Worm (Caenorhabditis elegans) whole organism, mixed stage, embryonic: ENCODE results near the gene alh-5.

ENCODE experiments used
- M03D4.4 ChIP-seq: sonication (generic microtip); optimal IDR thresholded peaks from 2 replicates; lab custom pipeline; 2017; ENCODE audit warnings: mild to moderate bottlenecking, missing genetic modification characterization, missing compliant biosample characterization
- bed-3 ChIP-seq: fragments of 200-800 bp; sonication (Bioruptor generic); optimal IDR thresholded peaks from 3 replicates; lab custom pipeline; 2018; ENCODE audit warnings: mild to moderate bottlenecking, missing genetic modification characterization, moderate library complexity, missing compliant biosample characterization
- blmp-1 ChIP-seq: fragments of 150-350 bp; optimal IDR thresholded peaks from 2 replicates; lab custom pipeline; 2014; ENCODE audit warnings: missing biosample characterization, missing genetic modification characterization
- ceh-39 ChIP-seq: fragments of 150-350 bp; optimal IDR thresholded peaks from 2 replicates; lab custom pipeline; 2014; ENCODE audit warnings: missing biosample characterization, missing genetic modification characterization
- ceh-43 ChIP-seq: fragments of 200-800 bp; sonication (Bioruptor generic); optimal IDR thresholded peaks from 2 replicates; lab custom pipeline; 2018; ENCODE audit warnings: mild to moderate bottlenecking, missing genetic modification characterization, moderate library complexity, missing compliant biosample characterization
- ceh-83 ChIP-seq: fragments of 200-800 bp; sonication (Bioruptor generic); optimal IDR thresholded peaks from 2 replicates; lab custom pipeline; 2018; ENCODE audit warnings: mild to moderate bottlenecking, missing genetic modification characterization, missing compliant biosample characterization
- ces-1 ChIP-seq: fragments of 150-350 bp; optimal IDR thresholded peaks from 2 replicates; lab custom pipeline; 2014; ENCODE audit warnings: missing biosample characterization, missing genetic modification reagents, missing genetic modification characterization
- cnd-1 ChIP-seq: fragments of 200-800 bp; sonication (Bioruptor generic); optimal IDR thresholded peaks from 2 replicates; lab custom pipeline; 2018; ENCODE audit warnings: mild to moderate bottlenecking, missing genetic modification characterization, missing compliant biosample characterization
- drap-1 ChIP-seq: fragments of 200-800 bp; sonication (Bioruptor generic); optimal IDR thresholded peaks from 3 replicates; lab custom pipeline; 2018; ENCODE audit warnings: mild to moderate bottlenecking, missing genetic modification characterization, missing compliant biosample characterization
- elt-1 ChIP-seq: sonication (generic microtip); optimal IDR thresholded peaks from 2 replicates; lab custom pipeline; 2017; ENCODE audit warnings: missing genetic modification characterization, mild to moderate bottlenecking, missing compliant biosample characterization, antibody characterized with exemption, moderate library complexity, borderline replicate concordance; ENCODE audit not compliant: insufficient read depth
- elt-3 ChIP-seq: fragments of 150-350 bp; optimal IDR thresholded peaks from 2 replicates; lab custom pipeline; 2014; ENCODE audit warnings: missing biosample characterization, missing genetic modification characterization
- flh-1 ChIP-seq: fragments of 200-800 bp; sonication (Bioruptor generic); optimal IDR thresholded peaks from 2 replicates; lab custom pipeline; 2018; ENCODE audit warnings: mild to moderate bottlenecking, missing genetic modification characterization, moderate library complexity, missing compliant biosample characterization
- ham-2 ChIP-seq: fragments of 200-800 bp; sonication (Bioruptor generic); optimal IDR thresholded peaks from 2 replicates; lab custom pipeline; 2018; ENCODE audit warnings: mild to moderate bottlenecking, missing genetic modification characterization, missing compliant biosample characterization
- lin-32 ChIP-seq: fragments of 200-800 bp; sonication (Bioruptor generic); optimal IDR thresholded peaks from 2 replicates; lab custom pipeline; 2018; ENCODE audit warnings: mild to moderate bottlenecking, missing genetic modification characterization, missing compliant biosample characterization
- lsy-2 ChIP-seq: fragments of 150-350 bp; optimal IDR thresholded peaks from 2 replicates; lab custom pipeline; 2014; ENCODE audit warnings: missing biosample characterization, missing genetic modification characterization
- mab-5 ChIP-seq: fragments of 150-350 bp; optimal IDR thresholded peaks from 2 replicates; lab custom pipeline; 2014; ENCODE audit warnings: missing biosample characterization, missing genetic modification characterization
- mep-1 ChIP-seq: fragments of 150-350 bp; optimal IDR thresholded peaks from 2 replicates; lab custom pipeline; 2017; ENCODE audit warnings: missing biosample characterization, missing genetic modification reagents, missing genetic modification characterization, inconsistent platforms
- mls-2 ChIP-seq: sonication (generic microtip); optimal IDR thresholded peaks from 2 replicates; lab custom pipeline; 2016; ENCODE audit warnings: mild to moderate bottlenecking, missing genetic modification characterization, moderate library complexity, missing compliant biosample characterization
- nhr-12 ChIP-seq: fragments of 150-350 bp; optimal IDR thresholded peaks from 2 replicates; lab custom pipeline; 2014; ENCODE audit warnings: missing biosample characterization, missing genetic modification characterization
- nhr-2 ChIP-seq: fragments of 150-350 bp; optimal IDR thresholded peaks from 2 replicates; lab custom pipeline; 2014; ENCODE audit warnings: missing biosample characterization, missing genetic modification characterization
- nhr-237 ChIP-seq: fragments of 150-350 bp; optimal IDR thresholded peaks from 2 replicates; lab custom pipeline; 2014; ENCODE audit warnings: missing biosample characterization, missing genetic modification characterization
- nhr-28 ChIP-seq: fragments of 150-350 bp; optimal IDR thresholded peaks from 2 replicates; lab custom pipeline; 2014; ENCODE audit warnings: missing biosample characterization, missing genetic modification characterization
- nhr-76 ChIP-seq: sonication (generic microtip); optimal IDR thresholded peaks from 2 replicates; lab custom pipeline; 2017; ENCODE audit warnings: missing biosample characterization, missing genetic modification characterization
- pha-4 ChIP-seq: fragments of 150-350 bp; optimal IDR thresholded peaks from 2 replicates; lab custom pipeline; 2018; ENCODE audit warnings: missing biosample characterization, missing genetic modification reagents, missing genetic modification characterization
- sem-2 ChIP-seq: fragments of 200-800 bp; sonication (Bioruptor generic); optimal IDR thresholded peaks from 2 replicates; lab custom pipeline; 2018; ENCODE audit warnings: mild to moderate bottlenecking, missing genetic modification characterization, missing compliant biosample characterization
- snpc-4 ChIP-seq: fragments of 150-350 bp; optimal IDR thresholded peaks from 2 replicates; lab custom pipeline; 2014; ENCODE audit warnings: missing biosample characterization, missing genetic modification characterization
- sptf-1 ChIP-seq: sonication (generic microtip); optimal IDR thresholded peaks from 2 replicates; lab custom pipeline; 2017; ENCODE audit warnings: mild to moderate bottlenecking, missing genetic modification characterization, moderate library complexity, missing compliant biosample characterization
- tbx-8 ChIP-seq: fragments of 200-800 bp; sonication (Bioruptor generic); optimal IDR thresholded peaks from 2 replicates; lab custom pipeline; 2018; ENCODE audit warnings: mild to moderate bottlenecking, missing genetic modification characterization, moderate library complexity, missing compliant biosample characterization
- unc-120 ChIP-seq: sonication (generic microtip); optimal IDR thresholded peaks from 2 replicates; lab custom pipeline; 2017; ENCODE audit warnings: missing genetic modification characterization, missing compliant biosample characterization; ENCODE audit not compliant: poor library complexity, severe bottlenecking
- unc-39 ChIP-seq: fragments of 150-350 bp; optimal IDR thresholded peaks from 2 replicates; lab custom pipeline; 2014; ENCODE audit warnings: missing biosample characterization, missing genetic modification characterization
- zip-8 ChIP-seq: fragments of 150-350 bp; optimal IDR thresholded peaks from 2 replicates; lab custom pipeline; 2014; ENCODE audit warnings: missing biosample characterization, missing genetic modification characterization

Gene alh-5

ce11 chrV:2029877-2030276, 30.5 kb upstream of the alh-5 start, which contains the start of gene F59A7.12:
F59A7.12 (plus strand) TSS chrV:2030177.
- TF ChIP-seq ceh-43 = no peak
- no peak for TF ChIP-seq unc-39 (tag; lab: Kevin White, UChicago)
- TF ChIP-seq ceh-39 (tag; lab: Kevin White, UChicago) = no peak
- TF ChIP-seq unc-120 (tag; lab: Kevin White, UChicago) = no peak
- no peak for TF ChIP-seq nhr-12 (tag; lab: Kevin White, UChicago)
- TF ChIP-seq sem-2 (GFP tag; lab: Kevin White, UChicago) = no peak
- no peak for TF ChIP-seq zip-8 (tag; lab: Kevin White, UChicago)
- TF ChIP-seq bed-3 (GFP tag; lab: Kevin White, UChicago) = no peak
- TF ChIP-seq sptf-1 (tag; lab: Kevin White, UChicago) = no peak
- no peak for TF ChIP-seq snpc-4
- no peak for TF ChIP-seq drap-1 (GFP tag; lab: Kevin White, UChicago)
- no peak for TF ChIP-seq mab-5 (tag; lab: Kevin White, UChicago)

- TF ChIP-seq lin-32 (GFP tag; lab: Kevin White, UChicago) (no peak), mep-1 (tag; lab: Kevin White, UChicago) (no peak), M03D4.4 (no peak)
These were observed 28.4 kb upstream of the alh-5 start, which contains the start of gene srab-13 for ce11 chrV:2027787-2028186. srab-13 (minus strand) TSS chrV:2027887.

- no peak for TF ChIP-seq ham-2 (GFP tag; lab: Kevin White, UChicago)
- no peak for TF ChIP-seq unc-120 (tag; lab: Kevin White, UChicago)
- no peak for TF ChIP-seq tbx-8 (GFP tag; lab: Kevin White, UChicago)
- TF ChIP-seq mab-5 (tag; lab: Kevin White, UChicago) = no peak
- TF ChIP-seq mls-2 (tag; lab: Kevin White, UChicago) = no peak
- no peak for TF ChIP-seq nhr-2 (tag; lab: Kevin White, UChicago)
- TF ChIP-seq elt-1 (tag; lab: Kevin White, UChicago) = no peak
- no peak for TF ChIP-seq M03D4.4
- TF ChIP-seq nhr-237 = no peak
- no peak for TF ChIP-seq elt-3 (tag; lab: Kevin White, UChicago)
- TF ChIP-seq ces-1 (GFP tag; lab: Kevin White, UChicago) = no peak
- TF ChIP-seq zip-8 (tag; lab: Kevin White, UChicago) = no peak
- TF ChIP-seq pha-4 (tag; lab: Kevin White, UChicago) = no peak
- no peak for TF ChIP-seq snpc-4
- TF ChIP-seq flh-1 = no peak
- TF ChIP-seq lsy-2 (tag; lab: Kevin White, UChicago) = no peak
- no peak for TF ChIP-seq blmp-1 (tag; lab: Kevin White, UChicago)
- no peak for TF ChIP-seq mep-1 (tag; lab: Kevin White, UChicago)
These were observed 23.0 kb upstream of the alh-5 start, which contains the start of gene F59A7.5 for ce11 chrV:2022374-2022773. F59A7.5 (plus strand) TSS chrV:2022674.

DNA sequence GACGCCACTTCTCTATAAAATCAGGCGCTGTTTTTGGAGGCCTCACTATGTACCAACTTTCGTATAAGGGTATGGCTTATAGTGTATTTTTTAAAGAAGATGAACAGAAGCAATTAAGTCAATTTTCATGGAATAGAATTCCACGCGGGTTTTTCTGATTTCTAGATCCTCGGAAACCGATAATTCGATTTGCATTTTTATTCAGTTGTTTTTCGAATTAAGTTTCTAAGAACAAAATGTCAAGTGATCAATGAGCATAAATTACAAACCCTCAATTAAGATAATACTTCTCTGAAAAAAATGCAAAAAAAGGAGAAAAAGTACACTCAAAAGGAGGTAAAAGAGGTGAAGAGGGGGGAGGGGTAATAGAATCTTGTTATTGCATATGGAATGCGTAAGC, 21.9 kb upstream of the alh-5 start:
- TF ChIP-seq unc-120 (tag; lab: Kevin White, UChicago) (no peak), elt-1 (tag; lab: Kevin White, UChicago) (no peak), elt-3 (tag; lab: Kevin White, UChicago) (no peak), ceh-83 (GFP tag; lab: Kevin White, UChicago) (no peak), pha-4 (tag; lab: Kevin White, UChicago) (no peak), nhr-76 (tag; lab: Kevin White, UChicago) (no peak), lsy-2 (tag; lab: Kevin White, UChicago) (no peak), drap-1 (GFP tag; lab: Kevin White, UChicago) (no peak), unc-39 (tag; lab: Kevin White, UChicago) (no peak), lin-32 (GFP tag; lab: Kevin White, UChicago) (no peak), zip-8 (tag; lab: Kevin White, UChicago) (no peak), bed-3 (GFP tag; lab: Kevin White, UChicago) (no peak)

ce11 chrV:2018689-2019088, 19.3 kb upstream of the alh-5 start, which contains the start of gene F59A7.14:
F59A7.14 (plus strand) TSS chrV:2018989.
- TF ChIP-seq lin-32 (GFP tag; lab: Kevin White, UChicago) = no peak
- TF ChIP-seq bed-3 (GFP tag; lab: Kevin White, UChicago) = no peak
- no peak for TF ChIP-seq ceh-39 (tag; lab: Kevin White, UChicago)
- no peak for TF ChIP-seq cnd-1 (tag; lab: Kevin White, UChicago)
- TF ChIP-seq lsy-2 (tag; lab: Kevin White, UChicago) = no peak
- no peak for TF ChIP-seq blmp-1 (tag; lab: Kevin White, UChicago)
- no peak for TF ChIP-seq tbx-8 (GFP tag; lab: Kevin White, UChicago)
- TF ChIP-seq nhr-28 (tag; lab: Kevin White, UChicago) = no peak
- no peak for TF ChIP-seq unc-120 (tag; lab: Kevin White, UChicago)
- TF ChIP-seq ceh-43 = no peak
